Worm (Caenorhabditis elegans): ENCODE results near the gene srd-36.

DNA sequence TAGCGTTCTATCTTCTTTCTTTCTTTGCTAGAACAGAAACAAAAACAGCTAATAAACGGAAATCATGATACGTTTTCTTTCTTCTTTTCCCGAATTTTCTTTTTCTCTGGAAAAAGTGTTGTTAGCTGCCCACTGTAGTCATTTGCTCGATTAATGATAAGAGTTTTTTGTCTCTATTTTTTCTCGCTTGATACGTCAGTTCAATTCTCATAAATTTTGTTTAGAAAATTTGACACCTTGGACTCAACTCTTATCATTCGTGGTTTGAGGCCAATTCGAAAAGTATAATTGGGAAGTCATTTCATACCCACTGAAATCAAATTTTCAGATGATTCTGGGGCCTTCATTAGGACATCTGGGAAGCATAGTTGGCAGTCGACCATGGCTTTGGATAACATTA, 47.3 kb upstream of the srd-36 start:
- TF ChIP-seq mdl-1 (tag; optimal IDR thresholded peaks at IDR 0.05) (no peak), egl-27 (tag; optimal IDR thresholded peaks at IDR 0.05) (no peak), unc-39 (tag; optimal IDR thresholded peaks at IDR 0.05) (no peak), ZK546.5 (tag; optimal IDR thresholded peaks at IDR 0.05) (no peak), daf-12 (tag; optimal IDR thresholded peaks at IDR 0.05) (no peak), ztf-11 (tag; optimal IDR thresholded peaks at IDR 0.05) (no peak), nhr-76 (tag; optimal IDR thresholded peaks at IDR 0.05) (no peak), tbx-2 (tag; optimal IDR thresholded peaks at IDR 0.05) (no peak)
